Fruit fly (Drosophila melanogaster) S2 (cell line): Measurements from ENCODE around the gene Gr77a.

Experiments
- CG8478 ChIP-seq: fragments of >200 bp; optimal IDR thresholded peaks from 2 replicates; lab custom pipeline; 2018
- CTCF ChIP-seq, 2 experiments: fragments of >200 bp; optimal IDR thresholded peaks; 2 replicates each; lab custom pipeline; 2018

Gene Gr77a

dm6 chr3L:20739414-20739813 is at the start of gene Gr77a:
Gene Gr77a (minus strand): TSS chr3L:20739430.
- TF ChIP-seq CTCF (optimal IDR thresholded peaks at IDR 0.05; lab: Kevin White, UChicago): no peak
- no peak for TF ChIP-seq CG8478

dm6 chr3L:20787835-20788380 is 48.7 kb upstream of the Gr77a start, which contains the start of gene CG11396:
Gene CG11396 (minus strand): TSS chr3L:20788137.
- no peak for TF ChIP-seq CTCF (optimal IDR thresholded peaks at IDR 0.05; lab: Kevin White, UChicago)
- TF ChIP-seq CG8478: no peak

- TF ChIP-seq CTCF (optimal IDR thresholded peaks at IDR 0.05; lab: Kevin White, UChicago) (peak in 1 of 2 experiments; percentile 33), CG8478 (no peak)
These were observed 46.7 kb upstream of the Gr77a start, which contains the start of gene Pcif1 for dm6 chr3L:20785742-20786427. Gene Pcif1 (minus strand): TSS chr3L:20786197.

- TF ChIP-seq CTCF (optimal IDR thresholded peaks at IDR 0.05; lab: Kevin White, UChicago) (no peak), CG8478 (no peak)
These were observed 45.8 kb upstream of the Gr77a start for dm6 chr3L:20784812-20785671.

dm6 chr3L:20784394-20784793 is 45.2 kb upstream of the Gr77a start:
- no peak for TF ChIP-seq CG8478
- no peak for TF ChIP-seq CTCF (optimal IDR thresholded peaks at IDR 0.05; lab: Kevin White, UChicago)

- TF ChIP-seq CG8478 (no peak), CTCF (optimal IDR thresholded peaks at IDR 0.05; lab: Kevin White, UChicago) (no peak)
These were observed 39.2 kb upstream of the Gr77a start, which contains the start of the genes Pex16 and Pex14 for dm6 chr3L:20778224-20779063. Gene Pex16 (minus strand): TSS chr3L:20778264. Gene Pex14 (plus strand): TSS chr3L:20778799.

dm6 chr3L:20777496-20777895 is 38.3 kb upstream of the Gr77a start:
- no peak for TF ChIP-seq CTCF (optimal IDR thresholded peaks at IDR 0.05; lab: Kevin White, UChicago)
- no peak for TF ChIP-seq CG8478

- no peak for TF ChIP-seq CTCF (optimal IDR thresholded peaks at IDR 0.05; lab: Kevin White, UChicago)
- no peak for TF ChIP-seq CG8478
These were observed 33.4 kb upstream of the Gr77a start for dm6 chr3L:20772647-20773015.

dm6 chr3L:20771891-20772646 is 32.8 kb upstream of the Gr77a start:
- no peak for TF ChIP-seq CG8478
- TF ChIP-seq CTCF (optimal IDR thresholded peaks at IDR 0.05; lab: Kevin White, UChicago): no peak

- no peak for TF ChIP-seq CTCF (optimal IDR thresholded peaks at IDR 0.05; lab: Kevin White, UChicago)
These were observed 32.0 kb upstream of the Gr77a start, which contains the start of the genes CG4042 and Pitslre for dm6 chr3L:20771001-20771890. Gene CG4042 (minus strand): TSS chr3L:20771507. Gene Pitslre (plus strand): TSS chr3L:20771528.

- no peak for TF ChIP-seq CG8478
- TF ChIP-seq CTCF (optimal IDR thresholded peaks at IDR 0.05; lab: Kevin White, UChicago): peak in 1 of 2 experiments; percentile 9
These were observed 30.1 kb upstream of the Gr77a start, which contains the start of the genes CG4074 and CG4186 for dm6 chr3L:20769350-20769749. Gene CG4074 (minus strand): TSS chr3L:20769500. Gene CG4186 (plus strand): TSS chr3L:20769586.

dm6 chr3L:20767227-20767626 is 28.0 kb upstream of the Gr77a start:
- TF ChIP-seq CG8478 (no peak), CTCF (optimal IDR thresholded peaks at IDR 0.05; lab: Kevin White, UChicago) (no peak)

- TF ChIP-seq CG8478: no peak
- no peak for TF ChIP-seq CTCF (optimal IDR thresholded peaks at IDR 0.05; lab: Kevin White, UChicago)
These were observed 22.3 kb upstream of the Gr77a start for dm6 chr3L:20761482-20761881.
